Worm (Caenorhabditis elegans) whole organism, young adult: ENCODE data around the gene T02H6.10.

ENCODE experiments used
- B0019.2 ChIP-seq: fragments of 200-800 bp; sonication (Bioruptor generic); conservative IDR thresholded peaks from 2 replicates; pipeline ENCODE4 v1.3.6; 2022; ENCODE audit warnings: missing genetic modification reagents, missing genetic modification characterization, missing compliant biosample characterization
- B0261.1 ChIP-seq: sonication (generic microtip); optimal IDR thresholded peaks from 2 replicates; lab custom pipeline; 2016; ENCODE audit warnings: mild to moderate bottlenecking, missing genetic modification characterization, moderate library complexity, missing compliant biosample characterization
- F39B2.1 ChIP-seq: fragments of 200-800 bp; sonication (Bioruptor generic); IDR thresholded peaks from 2 replicates; pipeline ENCODE4 v1.3.6; 2022; ENCODE audit warnings: missing genetic modification reagents, missing genetic modification characterization, missing compliant biosample characterization
- F52B5.7 ChIP-seq: sonication (generic microtip); optimal IDR thresholded peaks from 2 replicates; lab custom pipeline; 2016; ENCODE audit warnings: mild to moderate bottlenecking, missing genetic modification characterization, missing compliant biosample characterization
- F55B11.4 ChIP-seq: sonication (generic microtip); optimal IDR thresholded peaks from 2 replicates; lab custom pipeline; 2016; ENCODE audit warnings: missing compliant biosample characterization, missing genetic modification characterization, borderline replicate concordance; ENCODE audit not compliant: insufficient read depth
- F57A8.1 ChIP-seq: fragments of 200-800 bp; sonication (Bioruptor generic); optimal IDR thresholded peaks from 2 replicates; lab custom pipeline; 2018; ENCODE audit warnings: mild to moderate bottlenecking, missing genetic modification characterization, moderate library complexity, missing compliant biosample characterization
- T26A5.8 ChIP-seq: sonication (generic microtip); optimal IDR thresholded peaks from 2 replicates; lab custom pipeline; 2016; ENCODE audit warnings: missing genetic modification characterization, missing compliant biosample characterization
- ZK185.1 ChIP-seq: sonication (generic microtip); optimal IDR thresholded peaks from 2 replicates; lab custom pipeline; 2016; ENCODE audit warnings: mild to moderate bottlenecking, missing genetic modification characterization, missing compliant biosample characterization; ENCODE audit not compliant: poor library complexity, severe bottlenecking
- aptf-2 ChIP-seq: fragments of 200-800 bp; sonication (Bioruptor generic); conservative IDR thresholded peaks from 2 replicates; pipeline ENCODE4 v1.3.6; 2022; ENCODE audit warnings: missing genetic modification reagents, missing genetic modification characterization, missing compliant biosample characterization
- attf-5 ChIP-seq: fragments of 200-800 bp; sonication (Bioruptor generic); optimal IDR thresholded peaks from 2 replicates; lab custom pipeline; 2018; ENCODE audit warnings: mild to moderate bottlenecking, missing genetic modification characterization, missing compliant biosample characterization
- bed-1 ChIP-seq: fragments of 200-800 bp; sonication (Bioruptor generic); IDR thresholded peaks from 2 replicates; pipeline ENCODE4 v1.3.6; 2022; ENCODE audit warnings: missing genetic modification reagents, missing genetic modification characterization, missing compliant biosample characterization
- ceh-100 ChIP-seq: fragments of 200-800 bp; sonication (Bioruptor generic); IDR thresholded peaks from 2 replicates; pipeline ENCODE4 v1.3.6; 2022; ENCODE audit warnings: missing genetic modification reagents, missing genetic modification characterization, missing compliant biosample characterization
- ceh-91 ChIP-seq: fragments of 200-800 bp; sonication (Bioruptor generic); IDR thresholded peaks from 2 replicates; pipeline ENCODE4 v1.3.6; 2022; ENCODE audit warnings: missing genetic modification reagents, missing genetic modification characterization, missing compliant biosample characterization
- chd-7 ChIP-seq: sonication (generic microtip); optimal IDR thresholded peaks from 2 replicates; lab custom pipeline; 2016; ENCODE audit warnings: mild to moderate bottlenecking, missing genetic modification characterization, moderate library complexity, missing compliant biosample characterization
- dpl-1 ChIP-seq: fragments of 150-350 bp; optimal IDR thresholded peaks from 2 replicates; lab custom pipeline; 2014; ENCODE audit warnings: missing biosample characterization, missing genetic modification reagents, missing genetic modification characterization
- ekl-4 ChIP-seq: fragments of 200-800 bp; sonication (Bioruptor generic); IDR thresholded peaks from 2 replicates; pipeline ENCODE4 v1.3.6; 2022; ENCODE audit warnings: missing genetic modification reagents, missing genetic modification characterization, missing compliant biosample characterization
- hlh-26 ChIP-seq: fragments of 200-800 bp; sonication (Bioruptor generic); conservative IDR thresholded peaks from 2 replicates; pipeline ENCODE4 v1.3.6; 2022; ENCODE audit warnings: missing genetic modification reagents, missing genetic modification characterization, missing compliant biosample characterization
- lag-1 ChIP-seq: fragments of 200-800 bp; sonication (Bioruptor generic); IDR thresholded peaks from 2 replicates; pipeline ENCODE4 v1.3.6; 2022; ENCODE audit warnings: missing genetic modification reagents, missing genetic modification characterization, missing compliant biosample characterization
- let-526 ChIP-seq: fragments of 200-800 bp; sonication (Bioruptor generic); IDR thresholded peaks from 2 replicates; pipeline ENCODE4 v1.3.6; 2022; ENCODE audit warnings: missing genetic modification reagents, missing genetic modification characterization, missing compliant biosample characterization
- let-607 ChIP-seq, 2 experiments: fragments of 200-800 bp in 1 of 2; sonication (Bioruptor generic) in 1 of 2; sonication (generic microtip) in 1 of 2; optimal IDR thresholded peaks; 2 replicates each; lab custom pipeline; 2016 to 2018; ENCODE audit warnings: mild to moderate bottlenecking in 2 of 2, missing compliant biosample characterization in 2 of 2, missing genetic modification characterization in 2 of 2, moderate library complexity in 2 of 2, missing genotype in 1 of 2
- lin-40 ChIP-seq: sonication (generic microtip); optimal IDR thresholded peaks from 2 replicates; lab custom pipeline; 2016; ENCODE audit warnings: missing genetic modification characterization, mild to moderate bottlenecking, missing compliant biosample characterization, missing genotype, missing genetic modification reagents
- nhr-179 ChIP-seq: sonication (generic microtip); optimal IDR thresholded peaks from 2 replicates; lab custom pipeline; 2016; ENCODE audit warnings: mild to moderate bottlenecking, missing genetic modification characterization, missing compliant biosample characterization
- nhr-90 ChIP-seq: sonication (generic microtip); optimal IDR thresholded peaks from 2 replicates; lab custom pipeline; 2016; ENCODE audit warnings: missing genotype, mild to moderate bottlenecking, missing genetic modification characterization, missing compliant biosample characterization
- snpc-1.1 ChIP-seq: sonication (generic microtip); optimal IDR thresholded peaks from 2 replicates; lab custom pipeline; 2017; ENCODE audit warnings: missing genetic modification characterization, mild to moderate bottlenecking, missing compliant biosample characterization, antibody characterized with exemption, moderate library complexity, missing genotype, missing genetic modification reagents; ENCODE audit not compliant: insufficient read depth
- snpc-1.3 ChIP-seq: sonication (generic microtip); optimal IDR thresholded peaks from 2 replicates; lab custom pipeline; 2017; ENCODE audit warnings: missing genetic modification characterization, mild to moderate bottlenecking, missing compliant biosample characterization, antibody characterized with exemption, moderate library complexity, missing genotype, missing genetic modification reagents; ENCODE audit not compliant: insufficient read depth
- somi-1 ChIP-seq: fragments of 200-800 bp; sonication (Bioruptor generic); optimal IDR thresholded peaks from 2 replicates; lab custom pipeline; 2018; ENCODE audit warnings: mild to moderate bottlenecking, missing genetic modification characterization, missing compliant biosample characterization
- tbp1 ChIP-seq: fragments of 200-800 bp; sonication (Bioruptor generic); optimal IDR thresholded peaks from 2 replicates; lab custom pipeline; 2018; ENCODE audit warnings: mild to moderate bottlenecking, missing genetic modification characterization, missing compliant biosample characterization
- tbx-9 ChIP-seq: sonication (generic microtip); optimal IDR thresholded peaks from 2 replicates; lab custom pipeline; 2016; ENCODE audit warnings: borderline replicate concordance, missing genetic modification characterization, inconsistent platforms, missing compliant biosample characterization
- tlf-1 ChIP-seq: fragments of 200-800 bp; sonication (Bioruptor generic); optimal IDR thresholded peaks from 2 replicates; lab custom pipeline; 2018; ENCODE audit warnings: mild to moderate bottlenecking, missing genetic modification characterization, missing compliant biosample characterization
- zfh-2 ChIP-seq: fragments of 200-800 bp; sonication (Bioruptor generic); conservative IDR thresholded peaks from 2 replicates; pipeline ENCODE4 v1.3.6; 2022; ENCODE audit warnings: missing genetic modification reagents, missing genetic modification characterization, missing compliant biosample characterization
- ztf-25 ChIP-seq: fragments of 200-800 bp; sonication (Bioruptor generic); IDR thresholded peaks from 2 replicates; pipeline ENCODE4 v1.3.6; 2022; ENCODE audit warnings: missing genetic modification reagents, missing genetic modification characterization, missing compliant biosample characterization
- ztf-26 ChIP-seq: sonication (generic microtip); optimal IDR thresholded peaks from 2 replicates; lab custom pipeline; 2017; ENCODE audit warnings: missing genetic modification characterization, missing compliant biosample characterization
- ztf-28 ChIP-seq: fragments of 200-800 bp; sonication (Bioruptor generic); IDR thresholded peaks from 2 replicates; pipeline ENCODE4 v1.3.6; 2022; ENCODE audit warnings: missing genetic modification reagents, missing genetic modification characterization, missing compliant biosample characterization

T02H6.10 gene

ce11 chrII:667864-668263 lies 12.6 kb downstream of the T02H6.10 start:
- TF ChIP-seq bed-1 (GFP tag; lab: Robert Waterston, UW) = no peak
- no peak for TF ChIP-seq F52B5.7 (tag; lab: Kevin White, UChicago)
- no peak for TF ChIP-seq B0261.1 (tag; lab: Kevin White, UChicago)
- TF ChIP-seq, all 124 proteins: peak for 0

- no peak for TF ChIP-seq nhr-179
- no peak for TF ChIP-seq lin-40 (tag; lab: Kevin White, UChicago)
- no peak for TF ChIP-seq ekl-4
These were observed 18.8 kb downstream of the T02H6.10 start, which contains the start of gene sri-45 for ce11 chrII:661696-662095. sri-45 (minus strand) TSS chrII:661796.

ce11 chrII:658369-658768 lies 22.1 kb downstream of the T02H6.10 start, which contains the start of gene sdz-24:
sdz-24 (plus strand) TSS chrII:658669.
- TF ChIP-seq ztf-28 (no peak), ztf-26 (no peak), F52B5.7 (tag; lab: Kevin White, UChicago) (no peak), let-526 (no peak), bed-1 (GFP tag; lab: Robert Waterston, UW) (no peak), dpl-1 (GFP tag; lab: Kevin White, UChicago) (no peak), attf-5 (GFP tag; lab: Kevin White, UChicago) (no peak), ZK185.1 (tag; lab: Kevin White, UChicago) (no peak), tbp1 (no peak), aptf-2 (GFP tag; lab: Robert Waterston, UW) (no peak), tbx-9 (tag; lab: Kevin White, UChicago) (no peak), hlh-26 (no peak), chd-7 (tag; lab: Kevin White, UChicago) (no peak), nhr-90 (no peak)

- no peak for TF ChIP-seq T26A5.8
- TF ChIP-seq somi-1 (GFP tag; lab: Kevin White, UChicago) = no peak
- TF ChIP-seq ceh-100 = no peak
- no peak for TF ChIP-seq tlf-1 (GFP tag; lab: Kevin White, UChicago)
- TF ChIP-seq ztf-25 (GFP tag; lab: Robert Waterston, UW) = no peak
- TF ChIP-seq F55B11.4 (tag; lab: Kevin White, UChicago) = no peak
- no peak for TF ChIP-seq B0019.2
- TF ChIP-seq snpc-1.1 (tag; lab: Kevin White, UChicago) = no peak
- no peak for TF ChIP-seq let-607 (tag; optimal IDR thresholded peaks at IDR 0.05; lab: Kevin White, UChicago)
- TF ChIP-seq ztf-28 = no peak
- TF ChIP-seq F57A8.1 (GFP tag; lab: Kevin White, UChicago) = no peak
- TF ChIP-seq F39B2.1 = no peak
- no peak for TF ChIP-seq zfh-2 (GFP tag; lab: Robert Waterston, UW)
- TF ChIP-seq lag-1 (GFP tag; lab: Robert Waterston, UW) = no peak
- TF ChIP-seq snpc-1.3 (tag; lab: Kevin White, UChicago) = no peak
- no peak for TF ChIP-seq lin-40 (tag; lab: Kevin White, UChicago)
- TF ChIP-seq dpl-1 (GFP tag; lab: Kevin White, UChicago) = no peak
- no peak for TF ChIP-seq ceh-91 (GFP tag; lab: Robert Waterston, UW)
These were observed 29.2 kb downstream of the T02H6.10 start for ce11 chrII:651324-651723.
